Fruit fly (Drosophila melanogaster): ENCODE results near the gene Acp1.
"Not testable (repeated sequence)": the region's sequence is repeated elsewhere in the genome, so short reads cannot be mapped to it uniquely, and the experiment has no call there.

Acp1 gene

DNA sequence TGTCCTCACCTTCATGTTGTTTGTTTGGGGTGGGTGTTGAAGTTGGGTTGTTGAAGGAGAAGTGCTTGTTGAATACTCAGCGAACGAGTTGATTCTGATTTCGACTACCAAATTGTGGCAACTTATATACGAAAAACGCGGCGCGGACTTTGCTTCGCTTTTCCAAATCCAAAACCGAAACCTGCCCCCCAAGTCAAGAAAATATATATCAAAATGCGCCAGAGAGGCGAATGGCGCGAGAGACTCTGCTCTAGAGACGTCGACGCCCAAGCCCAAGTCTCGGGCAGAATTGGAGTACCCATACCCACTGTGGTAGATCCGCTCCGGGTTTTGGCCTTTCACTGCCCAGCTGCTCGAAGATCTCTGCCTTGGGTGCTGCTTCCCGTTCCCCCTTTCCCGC is 3.4 kb upstream of the Acp1 start, which contains the start of gene CG7214:
TSS of gene CG7214 (minus strand) at position 101 of the 400 bp plus-strand sequence.
- TF ChIP-seq CG13204 (GFP tag; optimal IDR thresholded peaks at IDR 0.05) (no peak), CG8159 (tag; optimal IDR thresholded peaks at IDR 0.05) (no peak), CG12605 (GFP tag; IDR thresholded peaks at IDR 0.05) (no peak), CG8301 (tag; optimal IDR thresholded peaks at IDR 0.05) (no peak), gl (tag; optimal IDR thresholded peaks at IDR 0.05) (no peak), CG10348 (GFP tag; IDR thresholded peaks at IDR 0.05) (no peak), Snoo (tag; optimal IDR thresholded peaks at IDR 0.05) (no peak), Ets98B (GFP tag; IDR thresholded peaks at IDR 0.05) (no peak)

DNA sequence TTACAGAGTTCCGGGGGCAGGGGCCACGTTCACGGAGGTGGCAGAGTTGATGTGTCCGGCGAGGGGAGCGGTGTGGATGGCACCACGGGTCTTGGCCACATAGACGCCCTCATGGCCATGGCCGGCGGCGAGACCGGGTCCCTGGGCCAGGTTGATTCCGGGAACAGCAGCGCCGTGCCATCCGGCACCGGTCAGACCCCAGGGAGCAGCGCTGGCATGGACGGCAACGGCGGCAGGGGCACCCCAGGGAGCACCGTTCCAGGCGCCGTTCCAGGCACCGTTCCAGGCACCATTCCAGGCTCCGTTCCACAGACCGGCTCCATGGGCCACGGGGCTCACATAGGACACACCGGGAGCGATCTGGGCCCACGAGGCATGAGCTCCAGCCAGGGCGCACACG is 2.9 kb upstream of the Acp1 start:
- TF ChIP-seq Pif1B (GFP tag; optimal IDR thresholded peaks at IDR 0.05) (no peak), rn (GFP tag; IDR thresholded peaks at IDR 0.05) (peak; percentile 26; the same call in 1 of the 2 replicates)

DNA sequence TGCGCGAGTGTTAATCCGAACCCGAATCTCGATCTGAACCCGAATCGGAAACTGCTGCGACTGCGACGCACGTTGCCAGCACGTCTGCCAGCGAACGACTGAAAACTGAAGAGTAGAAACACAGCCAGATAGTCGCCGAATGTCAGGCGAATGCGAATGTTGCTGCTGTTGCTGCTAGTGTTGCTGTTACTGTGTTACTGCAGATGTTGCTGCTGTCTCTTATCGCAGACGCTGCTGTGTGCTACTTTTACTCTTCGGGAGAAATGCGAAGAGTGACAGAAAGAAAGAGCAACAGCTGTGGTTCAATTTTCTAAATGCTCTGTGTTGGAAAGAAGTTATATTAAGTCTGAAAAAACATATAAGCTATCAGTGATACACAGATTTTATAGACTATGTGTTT is 2.6 kb downstream of the Acp1 start, which contains the start of gene CG31904:
TSS of gene CG31904 (minus strand) at position 101 of the 400 bp plus-strand sequence.
- not testable (repeated sequence) for TF ChIP-seq Pif1A (GFP tag; optimal IDR thresholded peaks at IDR 0.05); CG8301 (tag; optimal IDR thresholded peaks at IDR 0.05); CG12605 (GFP tag; IDR thresholded peaks at IDR 0.05)

DNA sequence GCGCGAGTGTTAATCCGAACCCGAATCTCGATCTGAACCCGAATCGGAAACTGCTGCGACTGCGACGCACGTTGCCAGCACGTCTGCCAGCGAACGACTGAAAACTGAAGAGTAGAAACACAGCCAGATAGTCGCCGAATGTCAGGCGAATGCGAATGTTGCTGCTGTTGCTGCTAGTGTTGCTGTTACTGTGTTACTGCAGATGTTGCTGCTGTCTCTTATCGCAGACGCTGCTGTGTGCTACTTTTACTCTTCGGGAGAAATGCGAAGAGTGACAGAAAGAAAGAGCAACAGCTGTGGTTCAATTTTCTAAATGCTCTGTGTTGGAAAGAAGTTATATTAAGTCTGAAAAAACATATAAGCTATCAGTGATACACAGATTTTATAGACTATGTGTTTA is 8.8 kb downstream of the Acp1 start, which contains the start of gene CG13796:
TSS of gene CG13796 (minus strand) at position 101 of the 400 bp plus-strand sequence.
- not testable (repeated sequence) for TF ChIP-seq CG4496 (GFP tag; IDR thresholded peaks at IDR 0.05); EcR (GFP tag; optimal IDR thresholded peaks at IDR 0.05); CG13204 (GFP tag; optimal IDR thresholded peaks at IDR 0.05)

DNA sequence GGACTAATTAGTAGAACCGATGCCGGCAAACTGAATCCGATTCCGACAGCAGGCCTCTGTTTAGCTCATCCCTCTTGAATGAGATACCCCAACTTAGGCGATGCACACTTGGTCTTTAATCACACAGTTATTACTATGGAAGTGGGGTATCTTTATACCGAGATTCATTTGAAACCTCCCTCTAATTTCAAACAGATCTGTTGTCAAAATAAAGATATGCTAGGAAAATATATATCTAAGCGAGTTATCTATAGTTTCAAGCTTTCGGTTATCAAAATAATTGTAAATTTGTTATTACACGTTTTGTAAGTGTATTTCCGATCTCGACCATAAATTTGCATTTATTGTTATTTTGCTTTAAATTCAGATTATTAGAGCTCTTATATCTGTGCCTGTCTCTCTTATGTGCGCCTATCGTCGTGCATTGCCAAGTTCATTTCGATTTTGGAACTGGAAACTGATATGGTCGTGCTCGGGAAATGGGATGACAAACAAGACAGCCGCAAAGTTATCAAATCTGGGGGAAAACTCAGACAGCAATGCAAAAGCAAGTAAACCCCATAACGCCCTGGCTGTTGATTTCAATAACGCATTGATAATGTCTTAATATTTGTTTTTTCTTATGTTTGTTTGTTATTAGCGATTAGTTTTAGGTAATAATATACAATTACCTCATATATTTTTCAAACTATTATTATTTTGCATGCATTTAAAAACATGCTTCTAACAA is 14.9 kb downstream of the Acp1 start, which contains the start of gene CG13795:
TSS of gene CG13795 (minus strand) at position 31 of the 730 bp plus-strand sequence.
- TF ChIP-seq gl (tag; optimal IDR thresholded peaks at IDR 0.05) = no peak
- peak; percentile 17 for TF ChIP-seq CG14655 (GFP tag; optimal IDR thresholded peaks at IDR 0.05)

DNA sequence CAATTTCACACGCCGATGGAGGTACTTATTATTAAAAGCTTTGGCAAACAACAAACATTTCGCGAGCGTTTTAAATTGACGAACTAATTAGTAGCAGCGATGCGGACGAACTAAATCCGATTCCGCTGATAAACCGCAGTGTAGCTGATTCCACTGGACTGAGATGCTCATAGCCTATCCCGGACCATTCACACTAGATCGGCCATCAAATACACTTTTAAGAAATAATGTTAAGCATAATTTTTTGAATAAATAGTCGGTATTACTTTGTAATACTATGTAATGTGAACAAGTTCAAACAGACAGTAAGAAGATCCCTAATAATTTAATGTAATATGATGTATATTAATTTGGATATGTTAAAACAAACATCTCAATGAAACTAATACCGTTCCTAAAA is 18.6 kb downstream of the Acp1 start, which contains the start of gene CG13794:
TSS of gene CG13794 (minus strand) at position 101 of the 400 bp plus-strand sequence.
- no peak for TF ChIP-seq CG10348 (GFP tag; IDR thresholded peaks at IDR 0.05)
- no peak for TF ChIP-seq Ets98B (GFP tag; IDR thresholded peaks at IDR 0.05)
- TF ChIP-seq CG13204 (GFP tag; optimal IDR thresholded peaks at IDR 0.05) = no peak
- TF ChIP-seq Pif1A (GFP tag; optimal IDR thresholded peaks at IDR 0.05) = no peak

DNA sequence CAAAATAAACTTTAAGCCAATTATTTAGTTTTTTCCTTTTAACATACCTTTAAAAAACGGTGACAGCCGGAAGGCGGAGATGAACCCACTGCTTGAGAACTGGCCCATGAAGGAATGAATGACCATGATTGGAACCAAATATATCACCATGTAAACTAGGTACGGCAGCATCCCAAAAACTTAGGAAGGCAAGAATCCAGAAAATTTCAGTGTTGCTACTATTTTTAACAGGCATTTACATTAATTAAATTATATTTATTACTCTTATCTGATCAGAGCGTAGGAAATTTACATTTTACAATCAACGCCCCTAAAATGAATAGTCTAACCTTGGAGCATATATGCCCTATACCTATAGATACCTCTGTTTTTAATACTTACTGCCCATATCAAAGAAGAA is 19.2 kb downstream of the Acp1 start:
- TF ChIP-seq D1 (tag; optimal IDR thresholded peaks at IDR 0.05) (no peak), CG12605 (GFP tag; IDR thresholded peaks at IDR 0.05) (no peak), CG10348 (GFP tag; IDR thresholded peaks at IDR 0.05) (no peak), Ets98B (GFP tag; IDR thresholded peaks at IDR 0.05) (no peak), CG8159 (tag; optimal IDR thresholded peaks at IDR 0.05) (no peak), gl (tag; optimal IDR thresholded peaks at IDR 0.05) (no peak)

DNA sequence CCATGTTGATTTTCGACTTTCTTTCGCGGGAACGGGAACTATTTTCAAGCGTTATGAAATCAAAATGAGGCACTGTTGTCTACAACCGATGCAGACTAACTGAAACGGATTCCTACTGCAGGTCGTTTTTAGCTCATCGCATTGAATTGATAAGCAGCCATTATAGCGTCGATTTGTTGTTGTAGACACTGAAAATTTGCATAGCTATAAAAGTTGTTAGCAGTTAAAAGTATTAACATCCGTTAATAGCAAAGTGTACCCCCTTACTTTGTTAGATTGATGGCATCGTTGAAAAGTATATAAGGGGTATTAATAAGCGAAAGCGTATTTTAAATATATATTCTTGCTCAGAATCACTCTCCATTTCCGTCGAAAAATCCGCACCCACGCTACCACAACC is 21.9 kb downstream of the Acp1 start, which contains the start of gene CG13793:
TSS of gene CG13793 (minus strand) at position 101 of the 400 bp plus-strand sequence.
- TF ChIP-seq CG9948 (tag; optimal IDR thresholded peaks at IDR 0.05) (no peak), Snoo (tag; optimal IDR thresholded peaks at IDR 0.05) (no peak), Pif1A (GFP tag; optimal IDR thresholded peaks at IDR 0.05) (no peak), D1 (tag; optimal IDR thresholded peaks at IDR 0.05) (no peak), EcR (GFP tag; optimal IDR thresholded peaks at IDR 0.05) (no peak), CG14655 (GFP tag; optimal IDR thresholded peaks at IDR 0.05) (no peak), CG8159 (tag; optimal IDR thresholded peaks at IDR 0.05) (no peak), Ets98B (GFP tag; IDR thresholded peaks at IDR 0.05) (no peak), rn (GFP tag; IDR thresholded peaks at IDR 0.05) (no peak), CG12605 (GFP tag; IDR thresholded peaks at IDR 0.05) (no peak)

DNA sequence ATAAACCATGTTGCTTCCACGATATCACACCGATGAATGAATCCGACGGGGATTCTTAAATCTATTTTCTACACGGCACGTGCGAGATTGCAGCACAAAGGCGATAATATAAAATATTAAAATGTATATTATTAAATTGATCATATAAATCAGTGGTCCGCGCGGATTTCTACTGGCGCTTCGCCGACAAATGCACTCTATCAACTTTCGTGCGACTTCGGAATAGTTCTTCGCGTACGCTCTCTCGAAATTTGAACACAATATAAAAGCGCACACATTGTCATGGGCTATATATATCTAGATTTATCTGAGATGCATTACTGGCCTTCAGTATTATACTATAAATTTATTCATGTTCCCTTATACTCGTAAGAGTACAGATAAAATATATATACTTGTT is 24.8 kb downstream of the Acp1 start, which contains the start of gene CG33296:
TSS of gene CG33296 (minus strand) at position 101 of the 400 bp plus-strand sequence.
- TF ChIP-seq D1 (tag; optimal IDR thresholded peaks at IDR 0.05) (no peak), CG8159 (tag; optimal IDR thresholded peaks at IDR 0.05) (no peak), CG17806 (tag; optimal IDR thresholded peaks at IDR 0.05) (no peak)

Data from whole organism, pupa.